Fruit fly (Drosophila melanogaster) whole organism, embryonic: Measurements from ENCODE around the gene Dph5.

Source experiments
- Atf6 ChIP-seq: fragments of 200-800 bp; sonication (Bioruptor generic); IDR thresholded peaks from 2 replicates; pipeline ENCODE4 v1.3.6; 2022; ENCODE audit warnings: missing biosample characterization, missing genetic modification characterization
- Bteb2 ChIP-seq: fragments of 200-800 bp; sonication (Bioruptor generic); optimal IDR thresholded peaks from 2 replicates; lab custom pipeline; 2016; ENCODE audit warnings: missing biosample characterization, missing genetic modification characterization
- CG12155 ChIP-seq: fragments of 200-800 bp; sonication (Bioruptor generic); optimal IDR thresholded peaks from 3 replicates; lab custom pipeline; 2016; ENCODE audit warnings: missing biosample characterization, missing genetic modification characterization
- CG12659 ChIP-seq: fragments of 200-800 bp; sonication (Bioruptor generic); optimal IDR thresholded peaks from 3 replicates; lab custom pipeline; 2017; ENCODE audit warnings: mild to moderate bottlenecking, missing biosample characterization, missing genetic modification reagents, missing genetic modification characterization
- CG12769 ChIP-seq: fragments of 200-800 bp; sonication (Bioruptor generic); optimal IDR thresholded peaks from 2 replicates; lab custom pipeline; 2019; ENCODE audit warnings: missing biosample characterization, mild to moderate bottlenecking, missing genetic modification characterization, moderate library complexity
- CG13424 ChIP-seq: fragments of 200-800 bp; sonication (Bioruptor generic); optimal IDR thresholded peaks from 2 replicates; lab custom pipeline; 2019; ENCODE audit warnings: missing biosample characterization, mild to moderate bottlenecking, missing genetic modification characterization, moderate library complexity
- CG13624 ChIP-seq: fragments of 200-800 bp; sonication (Bioruptor generic); optimal IDR thresholded peaks from 2 replicates; lab custom pipeline; 2016; ENCODE audit warnings: missing biosample characterization, missing genetic modification characterization
- CG17328 ChIP-seq: fragments of 200-800 bp; sonication (Bioruptor generic); IDR thresholded peaks from 2 replicates; pipeline ENCODE4 v1.3.6; 2022; ENCODE audit warnings: missing biosample characterization, missing genetic modification characterization
- CG17829 ChIP-seq: fragments of 200-800 bp; optimal IDR thresholded peaks from 2 replicates; lab custom pipeline; 2019; ENCODE audit warnings: missing biosample characterization, mild to moderate bottlenecking, missing genetic modification characterization, moderate library complexity
- CG30431 ChIP-seq: fragments of 200-800 bp; sonication (Bioruptor generic); optimal IDR thresholded peaks from 2 replicates; lab custom pipeline; 2017; ENCODE audit warnings: missing biosample characterization, missing genetic modification characterization
- CG31441 ChIP-seq: fragments of 200-800 bp; sonication (Bioruptor generic); IDR thresholded peaks from 2 replicates; pipeline ENCODE4 v1.3.6; 2022; ENCODE audit warnings: missing biosample characterization, missing genetic modification characterization
- CG42726 ChIP-seq: fragments of 200-800 bp; sonication (Bioruptor generic); IDR thresholded peaks from 2 replicates; pipeline ENCODE4 v1.3.6; 2022; ENCODE audit warnings: missing biosample characterization, missing genetic modification characterization; ENCODE audit not compliant: partially characterized antibody
- CG4360 ChIP-seq: fragments of 200-800 bp; sonication (Bioruptor generic); IDR thresholded peaks from 2 replicates; pipeline ENCODE4 v1.3.6; 2022; ENCODE audit warnings: missing biosample characterization, missing genetic modification characterization
- CG6791 ChIP-seq: fragments of 200-800 bp; sonication (Bioruptor generic); IDR thresholded peaks from 3 replicates; pipeline ENCODE4 v1.3.6; 2022; ENCODE audit warnings: missing biosample characterization, missing genetic modification characterization; ENCODE audit not compliant: partially characterized antibody
- CG7839 ChIP-seq: fragments of 200-800 bp; sonication (Bioruptor generic); optimal IDR thresholded peaks from 3 replicates; lab custom pipeline; 2018; ENCODE audit warnings: missing biosample characterization, mild to moderate bottlenecking, missing genetic modification characterization, moderate library complexity
- CG8281 ChIP-seq: fragments of 200-800 bp; sonication (Bioruptor generic); optimal IDR thresholded peaks from 2 replicates; lab custom pipeline; 2018; ENCODE audit warnings: missing biosample characterization, mild to moderate bottlenecking, missing genetic modification characterization, moderate library complexity
- CG8359 ChIP-seq: fragments of 200-800 bp; sonication (Bioruptor generic); optimal IDR thresholded peaks from 2 replicates; lab custom pipeline; 2017; ENCODE audit warnings: missing biosample characterization, mild to moderate bottlenecking, missing genetic modification characterization, borderline replicate concordance
- CG9727 ChIP-seq: fragments of 200-800 bp; sonication (Bioruptor generic); optimal IDR thresholded peaks from 3 replicates; lab custom pipeline; 2017; ENCODE audit warnings: missing biosample characterization, mild to moderate bottlenecking, missing genetic modification characterization
- CG9932 ChIP-seq: fragments of 200-800 bp; sonication (Bioruptor generic); IDR thresholded peaks from 2 replicates; pipeline ENCODE4 v1.3.6; 2022; ENCODE audit warnings: missing biosample characterization, missing genetic modification characterization
- D19A ChIP-seq: fragments of 200-800 bp; optimal IDR thresholded peaks from 3 replicates; lab custom pipeline; 2019; ENCODE audit warnings: missing biosample characterization, mild to moderate bottlenecking, missing genetic modification characterization, moderate library complexity
- Deaf1 ChIP-seq: fragments of 200-800 bp; optimal IDR thresholded peaks from 3 replicates; lab custom pipeline; 2019; ENCODE audit warnings: missing biosample characterization, mild to moderate bottlenecking, missing genetic modification characterization, moderate library complexity
- Dip3 ChIP-seq: fragments of 200-800 bp; sonication (Bioruptor generic); optimal IDR thresholded peaks from 3 replicates; lab custom pipeline; 2016; ENCODE audit warnings: missing biosample characterization, missing genetic modification characterization
- Fer3 ChIP-seq: fragments of 200-800 bp; sonication (Bioruptor generic); optimal IDR thresholded peaks from 2 replicates; lab custom pipeline; 2018; ENCODE audit warnings: missing biosample characterization, mild to moderate bottlenecking, missing genetic modification characterization, moderate library complexity
- H2.0 ChIP-seq: fragments of 200-800 bp; sonication (Bioruptor generic); IDR thresholded peaks from 2 replicates; pipeline ENCODE4 v1.3.6; 2022; ENCODE audit warnings: missing biosample characterization, missing genetic modification characterization
- HHEX ChIP-seq: fragments of 200-800 bp; sonication (Bioruptor generic); optimal IDR thresholded peaks from 3 replicates; lab custom pipeline; 2017; ENCODE audit warnings: missing biosample characterization, mild to moderate bottlenecking, missing genetic modification characterization, missing genetic modification reagents
- Jarid2 ChIP-seq: fragments of 200-800 bp; sonication (Bioruptor generic); optimal IDR thresholded peaks from 3 replicates; lab custom pipeline; 2017; ENCODE audit warnings: mild to moderate bottlenecking, missing biosample characterization, missing genetic modification reagents, missing genetic modification characterization
- Med ChIP-seq: fragments of 200-800 bp; sonication (Bioruptor generic); peaks from one replicate; lab custom pipeline; 2016; ENCODE audit warnings: missing biosample characterization, missing genetic modification characterization, mild to moderate bottlenecking, inconsistent platforms, moderate library complexity
- NfI ChIP-seq: fragments of 200-800 bp; sonication (Bioruptor generic); optimal IDR thresholded peaks from 3 replicates; lab custom pipeline; 2018; ENCODE audit warnings: missing biosample characterization, mild to moderate bottlenecking, missing genetic modification characterization, moderate library complexity
- Sox102F ChIP-seq: fragments of 200-800 bp; sonication (Bioruptor generic); optimal IDR thresholded peaks from 2 replicates; lab custom pipeline; 2018; ENCODE audit warnings: missing biosample characterization, mild to moderate bottlenecking, missing genetic modification characterization, moderate library complexity
- ato ChIP-seq: fragments of 200-800 bp; sonication (Bioruptor generic); IDR thresholded peaks from 2 replicates; pipeline ENCODE4 v1.3.6; 2022; ENCODE audit warnings: missing biosample characterization, missing genetic modification characterization; ENCODE audit not compliant: partially characterized antibody
- btn ChIP-seq: fragments of 200-800 bp; sonication (Bioruptor generic); optimal IDR thresholded peaks from 2 replicates; lab custom pipeline; 2016; ENCODE audit warnings: missing biosample characterization, missing genetic modification characterization
- dysf ChIP-seq: fragments of 200-800 bp; sonication (Bioruptor generic); IDR thresholded peaks from 3 replicates; pipeline ENCODE4 v1.3.6; 2022; ENCODE audit warnings: missing biosample characterization, missing genetic modification characterization
- en ChIP-seq: fragments of 200-800 bp; sonication (Bioruptor generic); optimal IDR thresholded peaks from 2 replicates; lab custom pipeline; 2016; ENCODE audit warnings: missing biosample characterization, missing genetic modification characterization
- ftz-f1 ChIP-seq: fragments of 200-800 bp; sonication (Bioruptor generic); optimal IDR thresholded peaks from 2 replicates; lab custom pipeline; 2016; ENCODE audit warnings: missing biosample characterization, missing genetic modification characterization
- gem ChIP-seq: fragments of 200-800 bp; sonication (Bioruptor generic); optimal IDR thresholded peaks from 2 replicates; lab custom pipeline; 2019; ENCODE audit warnings: missing biosample characterization, mild to moderate bottlenecking, missing genetic modification characterization, moderate library complexity
- hb ChIP-seq: fragments of 200-800 bp; sonication (Bioruptor generic); IDR thresholded peaks from 3 replicates; pipeline ENCODE4 v1.3.6; 2022; ENCODE audit warnings: missing biosample characterization, missing genetic modification characterization; ENCODE audit not compliant: partially characterized antibody
- her ChIP-seq: fragments of 200-800 bp; sonication (Bioruptor generic); optimal IDR thresholded peaks from 2 replicates; lab custom pipeline; 2016; ENCODE audit warnings: missing biosample characterization, missing genetic modification characterization
- knrl ChIP-seq: fragments of 200-800 bp; sonication (Bioruptor generic); IDR thresholded peaks from 3 replicates; pipeline ENCODE4 v1.3.6; 2022; ENCODE audit warnings: missing biosample characterization, missing genetic modification characterization; ENCODE audit not compliant: partially characterized antibody
- lilli ChIP-seq: fragments of 200-800 bp; sonication (Bioruptor generic); optimal IDR thresholded peaks from 3 replicates; lab custom pipeline; 2016; ENCODE audit warnings: missing biosample characterization, missing genetic modification characterization
- luna ChIP-seq: fragments of 200-800 bp; sonication (Bioruptor generic); optimal IDR thresholded peaks from 2 replicates; lab custom pipeline; 2016; ENCODE audit warnings: missing biosample characterization, missing genetic modification characterization
- pan ChIP-seq, 4 experiments: fragments of >200 bp in 3 of 4; fragments of 200-800 bp in 1 of 4; sonication (Bioruptor generic) in 1 of 4; optimal IDR thresholded peaks in 3 of 4; IDR thresholded peaks in 1 of 4; 2 replicates each; pipeline versions ENCODE4 v1.3.6 to Lab custom; 2017 to 2022; ENCODE audit warnings: missing biosample characterization in 2 of 4, missing genetic modification characterization in 2 of 4, mixed read lengths in 1 of 4
- ranshi ChIP-seq: fragments of 200-800 bp; sonication (Bioruptor generic); IDR thresholded peaks from 2 replicates; pipeline ENCODE4 v1.3.6; 2022; ENCODE audit warnings: missing biosample characterization, missing genetic modification characterization
- slbo ChIP-seq: fragments of 200-800 bp; sonication (Bioruptor generic); IDR thresholded peaks from 2 replicates; pipeline ENCODE4 v1.3.6; 2022; ENCODE audit warnings: missing biosample characterization, missing genetic modification characterization
- sr ChIP-seq: fragments of 200-800 bp; sonication (Bioruptor generic); IDR thresholded peaks from 3 replicates; pipeline ENCODE4 v1.3.6; 2022; ENCODE audit warnings: missing biosample characterization, missing genetic modification characterization
- sug ChIP-seq: fragments of 200-800 bp; optimal IDR thresholded peaks from 2 replicates; lab custom pipeline; 2019; ENCODE audit warnings: missing biosample characterization, mild to moderate bottlenecking, missing genetic modification characterization, moderate library complexity
- toy ChIP-seq: fragments of 200-800 bp; sonication (Bioruptor generic); IDR thresholded peaks from 2 replicates; pipeline ENCODE4 v1.3.6; 2022; ENCODE audit warnings: missing biosample characterization, missing genetic modification characterization
- vnd ChIP-seq: fragments of 200-800 bp; sonication (Bioruptor generic); IDR thresholded peaks from 3 replicates; pipeline ENCODE4 v1.3.6; 2022; ENCODE audit warnings: missing biosample characterization, missing genetic modification characterization; ENCODE audit not compliant: partially characterized antibody
- zfh2 ChIP-seq: fragments of 200-800 bp; sonication (Bioruptor generic); optimal IDR thresholded peaks from 2 replicates; lab custom pipeline; 2016; ENCODE audit warnings: missing biosample characterization, missing genetic modification characterization

Gene Dph5

dm6 chr3R:22627936-22628513, 45.0 kb upstream of the Dph5 start (continued):
- TF ChIP-seq CG13624 (GFP tag; lab: Kevin White, UChicago) (peak; percentile 12), zfh2 (peak; percentile 25), CG9932 (GFP tag; lab: Robert Waterston, UW) (peak; percentile 68), sug (tag; lab: Kevin White, UChicago) (peak; percentile 17), vnd (GFP tag; lab: Robert Waterston, UW) (no peak), CG4360 (no peak), ranshi (GFP tag; lab: Robert Waterston, UW) (no peak), en (GFP tag; lab: Kevin White, UChicago) (no peak), CG13424 (tag; lab: Kevin White, UChicago) (peak; percentile 56), slbo (GFP tag; lab: Robert Waterston, UW) (peak; percentile 78), CG30431 (no peak), Fer3 (peak; percentile 25), CG6791 (GFP tag; lab: Robert Waterston, UW) (no peak), btn (GFP tag; lab: Kevin White, UChicago) (no peak), pan (optimal IDR thresholded peaks at IDR 0.05; lab: Kevin White, UChicago) (no peak), pan (GFP tag; optimal IDR thresholded peaks at IDR 0.05 in 1 of 2, IDR thresholded peaks at IDR 0.05 in 1 of 2) (peak in 1 of 2 experiments; percentile 41), CG12155 (GFP tag; lab: Kevin White, UChicago) (peak; percentile 28), H2.0 (GFP tag; lab: Robert Waterston, UW) (peak; percentile 43), CG8281 (tag; lab: Kevin White, UChicago) (no peak), Dip3 (GFP tag; lab: Kevin White, UChicago) (peak; percentile 7), CG42726 (GFP tag; lab: Robert Waterston, UW) (no peak), NfI (GFP tag; lab: Kevin White, UChicago) (peak; percentile 42), CG31441 (GFP tag; lab: Robert Waterston, UW) (no peak), CG17328 (GFP tag; lab: Robert Waterston, UW) (peak; percentile 38; the same call in 1 of the 2 replicates), dysf (GFP tag; lab: Robert Waterston, UW) (0 out of 3 replicates have a peak, but pooled peaks have one; percentile 35), lilli (GFP tag; lab: Kevin White, UChicago) (peak; percentile 57), Med (GFP tag; lab: Kevin White, UChicago) (peak; percentile 65), CG7839 (tag; lab: Kevin White, UChicago) (peak; percentile 20), gem (tag; lab: Kevin White, UChicago) (peak; percentile 57), knrl (GFP tag; lab: Robert Waterston, UW) (no peak), CG12769 (tag; lab: Kevin White, UChicago) (peak; percentile 50)

- TF ChIP-seq luna (GFP tag; lab: Kevin White, UChicago): peak; percentile 26
- peak; percentile 44 for TF ChIP-seq sug (tag; lab: Kevin White, UChicago)
- peak; percentile 50; the same call in 2 of the 3 replicates for TF ChIP-seq sr (GFP tag; lab: Robert Waterston, UW)
- peak; percentile 27 for TF ChIP-seq CG12659 (GFP tag; lab: Kevin White, UChicago)
- peak; percentile 53 for TF ChIP-seq HHEX (GFP tag; lab: Kevin White, UChicago)
- TF ChIP-seq CG8359 (GFP tag; lab: Kevin White, UChicago): peak; percentile 48
- TF ChIP-seq Bteb2 (GFP tag; lab: Kevin White, UChicago): peak; percentile 50
- peak; percentile 35 for TF ChIP-seq Jarid2
- TF ChIP-seq Med (GFP tag; lab: Kevin White, UChicago): peak; percentile 93
- peak; percentile 82 for TF ChIP-seq Atf6 (GFP tag; lab: Robert Waterston, UW)
- TF ChIP-seq CG9727: peak; percentile 34
- TF ChIP-seq CG17829: no peak
- no peak for TF ChIP-seq ato (GFP tag; lab: Robert Waterston, UW)
- TF ChIP-seq ftz-f1 (GFP tag; lab: Kevin White, UChicago): no peak
- no peak for TF ChIP-seq toy (GFP tag; lab: Robert Waterston, UW)
- TF ChIP-seq Deaf1 (tag; lab: Kevin White, UChicago): no peak
- peak; percentile 32 for TF ChIP-seq Sox102F (GFP tag; lab: Kevin White, UChicago)
- peak; percentile 2 for TF ChIP-seq D19A
- TF ChIP-seq her (GFP tag; lab: Kevin White, UChicago): peak; percentile 35
- TF ChIP-seq hb (GFP tag; lab: Robert Waterston, UW): no peak
Observed at dm6 chr3R:22626842-22627392, 43.9 kb upstream of the Dph5 start.
